Fruit fly (Drosophila melanogaster) whole organism, embryonic: Measurements from ENCODE around the gene Rbp1-like.
A peak's percentile ranks its signal among the peaks of the same experiment; 100 is the strongest.

Experiments
- Bdp1 ChIP-seq: fragments of 200-800 bp; sonication (Bioruptor generic); optimal IDR thresholded peaks from 3 replicates; lab custom pipeline; 2016; ENCODE audit warnings: missing biosample characterization, missing genetic modification characterization
- CG10209 ChIP-seq: fragments of 200-800 bp; sonication (Bioruptor generic); optimal IDR thresholded peaks from 3 replicates; lab custom pipeline; 2017; ENCODE audit warnings: missing biosample characterization, mild to moderate bottlenecking, missing genetic modification characterization, missing genetic modification reagents
- CG10654 ChIP-seq: fragments of 200-800 bp; sonication (Bioruptor generic); optimal IDR thresholded peaks from 2 replicates; lab custom pipeline; 2016; ENCODE audit warnings: missing biosample characterization, missing genetic modification characterization
- CG10959 ChIP-seq: fragments of 200-800 bp; sonication (Bioruptor generic); IDR thresholded peaks from 2 replicates; pipeline ENCODE4 v1.3.6; 2022; ENCODE audit warnings: missing biosample characterization, missing genetic modification characterization
- CG11696 ChIP-seq: fragments of 200-800 bp; sonication (Bioruptor generic); IDR thresholded peaks from 2 replicates; pipeline ENCODE4 v1.3.6; 2022; ENCODE audit warnings: missing biosample characterization, missing genetic modification characterization
- CG12236 ChIP-seq: fragments of 200-800 bp; sonication (Bioruptor generic); optimal IDR thresholded peaks from 2 replicates; lab custom pipeline; 2016; ENCODE audit warnings: missing biosample characterization, missing genetic modification characterization
- CG12299 ChIP-seq: fragments of 200-800 bp; sonication (Bioruptor generic); optimal IDR thresholded peaks from 2 replicates; lab custom pipeline; 2018; ENCODE audit warnings: missing biosample characterization, mild to moderate bottlenecking, missing genetic modification characterization
- CG12659 ChIP-seq: fragments of 200-800 bp; sonication (Bioruptor generic); optimal IDR thresholded peaks from 3 replicates; lab custom pipeline; 2017; ENCODE audit warnings: mild to moderate bottlenecking, missing biosample characterization, missing genetic modification reagents, missing genetic modification characterization
- CG14050 ChIP-seq: fragments of 200-800 bp; sonication (Bioruptor generic); IDR thresholded peaks from 3 replicates; pipeline ENCODE4 v1.3.6; 2022; ENCODE audit warnings: missing biosample characterization, missing genetic modification characterization
- CG14667 ChIP-seq: fragments of 200-800 bp; sonication (Bioruptor generic); IDR thresholded peaks from 2 replicates; pipeline ENCODE4 v1.3.6; 2022; ENCODE audit warnings: missing biosample characterization, missing genetic modification characterization
- CG1603 ChIP-seq: fragments of 200-800 bp; sonication (Bioruptor generic); optimal IDR thresholded peaks from 2 replicates; lab custom pipeline; 2019; ENCODE audit warnings: missing biosample characterization, mild to moderate bottlenecking, missing genetic modification characterization, moderate library complexity
- CG16863 ChIP-seq: fragments of 200-800 bp; sonication (Bioruptor generic); optimal IDR thresholded peaks from 3 replicates; lab custom pipeline; 2016; ENCODE audit warnings: missing biosample characterization, missing genetic modification characterization
- CG17359 ChIP-seq: fragments of 200-800 bp; sonication (Bioruptor generic); optimal IDR thresholded peaks from 3 replicates; lab custom pipeline; 2018; ENCODE audit warnings: missing biosample characterization, mild to moderate bottlenecking, missing genetic modification characterization, moderate library complexity
- CG2678 ChIP-seq: fragments of 200-800 bp; sonication (Bioruptor generic); optimal IDR thresholded peaks from 3 replicates; lab custom pipeline; 2019; ENCODE audit warnings: missing biosample characterization, mild to moderate bottlenecking, missing genetic modification characterization, moderate library complexity
- CG30020 ChIP-seq: fragments of 200-800 bp; optimal IDR thresholded peaks from 2 replicates; lab custom pipeline; 2019; ENCODE audit warnings: missing biosample characterization, mild to moderate bottlenecking, missing genetic modification characterization, moderate library complexity
- CG30403 ChIP-seq: fragments of 200-800 bp; sonication (Bioruptor generic); optimal IDR thresholded peaks from 3 replicates; lab custom pipeline; 2016; ENCODE audit warnings: missing biosample characterization, missing genetic modification characterization
- CG3163 ChIP-seq: fragments of 200-800 bp; sonication (Bioruptor generic); optimal IDR thresholded peaks from 3 replicates; lab custom pipeline; 2016; ENCODE audit warnings: missing biosample characterization, missing genetic modification characterization
- CG33557 ChIP-seq: fragments of 200-800 bp; sonication (Bioruptor generic); optimal IDR thresholded peaks from 2 replicates; lab custom pipeline; 2019; ENCODE audit warnings: missing biosample characterization, mild to moderate bottlenecking, missing genetic modification characterization, moderate library complexity
- CG3407 ChIP-seq: fragments of 200-800 bp; sonication (Bioruptor generic); optimal IDR thresholded peaks from 2 replicates; lab custom pipeline; 2018; ENCODE audit warnings: missing biosample characterization, mild to moderate bottlenecking, missing genetic modification characterization
- CG4617 ChIP-seq: fragments of 200-800 bp; sonication (Bioruptor generic); optimal IDR thresholded peaks from 3 replicates; lab custom pipeline; 2016; ENCODE audit warnings: missing biosample characterization, missing genetic modification characterization, borderline replicate concordance
- CG5180 ChIP-seq: fragments of 200-800 bp; sonication (Bioruptor generic); optimal IDR thresholded peaks from 3 replicates; lab custom pipeline; 2017; ENCODE audit warnings: missing biosample characterization, missing genetic modification characterization, mild to moderate bottlenecking, moderate library complexity, missing genetic modification reagents
- CG7271 ChIP-seq: fragments of 200-800 bp; sonication (Bioruptor generic); optimal IDR thresholded peaks from 2 replicates; lab custom pipeline; 2018; ENCODE audit warnings: missing biosample characterization, mild to moderate bottlenecking, missing genetic modification characterization, moderate library complexity
- CG7357 ChIP-seq: fragments of 200-800 bp; sonication (Bioruptor generic); IDR thresholded peaks from 3 replicates; pipeline ENCODE4 v1.3.6; 2022; ENCODE audit warnings: missing biosample characterization, missing genetic modification characterization
- CG7556 ChIP-seq: fragments of 200-800 bp; sonication (Bioruptor generic); optimal IDR thresholded peaks from 2 replicates; lab custom pipeline; 2017; ENCODE audit warnings: missing biosample characterization, mild to moderate bottlenecking, missing genetic modification characterization
- Chrac-16 ChIP-seq: fragments of 200-800 bp; sonication (Bioruptor generic); optimal IDR thresholded peaks from 3 replicates; lab custom pipeline; 2016; ENCODE audit warnings: missing biosample characterization, missing genetic modification characterization
- D19A ChIP-seq: fragments of 200-800 bp; optimal IDR thresholded peaks from 3 replicates; lab custom pipeline; 2019; ENCODE audit warnings: missing biosample characterization, mild to moderate bottlenecking, missing genetic modification characterization, moderate library complexity
- H15 ChIP-seq: fragments of 200-800 bp; sonication (Bioruptor generic); IDR thresholded peaks from 3 replicates; pipeline ENCODE4 v1.3.6; 2022; ENCODE audit warnings: missing biosample characterization, missing genetic modification characterization
- Ptx1 ChIP-seq: fragments of 200-800 bp; sonication (Bioruptor generic); IDR thresholded peaks from 2 replicates; pipeline ENCODE4 v1.3.6; 2022; ENCODE audit warnings: missing biosample characterization, missing genetic modification characterization
- Scr ChIP-seq: fragments of 200-800 bp; sonication (Bioruptor generic); IDR thresholded peaks from 2 replicates; pipeline ENCODE4 v1.3.6; 2022; ENCODE audit warnings: missing biosample characterization, missing genetic modification characterization; ENCODE audit not compliant: partially characterized antibody
- Sin3A ChIP-seq: fragments of >200 bp; optimal IDR thresholded peaks from 2 replicates; lab custom pipeline; 2018
- Six4 ChIP-seq: fragments of 200-800 bp; sonication (Bioruptor generic); optimal IDR thresholded peaks from 2 replicates; lab custom pipeline; 2016; ENCODE audit warnings: missing biosample characterization, missing genetic modification characterization
- Spps ChIP-seq: fragments of 200-800 bp; sonication (Bioruptor generic); optimal IDR thresholded peaks from 2 replicates; lab custom pipeline; 2018; ENCODE audit warnings: missing biosample characterization, mild to moderate bottlenecking, missing genetic modification characterization
- Stat92E ChIP-seq, 3 experiments: fragments of >200 bp in 2 of 3; fragments of 200-800 bp in 1 of 3; sonication (Bioruptor generic) in 1 of 3; optimal IDR thresholded peaks; 2 replicates each; lab custom pipeline; 2017 to 2019; ENCODE audit warnings: missing biosample characterization in 3 of 3, missing genetic modification characterization in 3 of 3, mild to moderate bottlenecking in 1 of 3, moderate library complexity in 1 of 3
- bcd ChIP-seq: fragments of 200-800 bp; sonication (Bioruptor generic); optimal IDR thresholded peaks from 2 replicates; lab custom pipeline; 2017; ENCODE audit warnings: missing biosample characterization, mild to moderate bottlenecking, missing genetic modification characterization
- bsh ChIP-seq, 2 experiments: fragments of 200-800 bp; sonication (Bioruptor generic); optimal IDR thresholded peaks; 2 replicates each; lab custom pipeline; 2017 to 2018; ENCODE audit warnings: mild to moderate bottlenecking in 2 of 2, missing biosample characterization in 2 of 2, missing genetic modification characterization in 2 of 2, moderate library complexity in 1 of 2
- ci ChIP-seq: fragments of 200-800 bp; sonication (Bioruptor generic); IDR thresholded peaks from 3 replicates; pipeline ENCODE4 v1.3.6; 2022; ENCODE audit warnings: missing biosample characterization, missing genetic modification characterization
- dati ChIP-seq: fragments of 200-800 bp; sonication (Bioruptor generic); IDR thresholded peaks from 2 replicates; pipeline ENCODE4 v1.3.6; 2022; ENCODE audit warnings: missing biosample characterization, missing genetic modification characterization
- esg ChIP-seq: fragments of 200-800 bp; sonication (Bioruptor generic); conservative IDR thresholded peaks from 2 replicates; pipeline ENCODE4 v1.3.6; 2022; ENCODE audit warnings: missing biosample characterization, missing genetic modification characterization
- grn ChIP-seq: fragments of 200-800 bp; sonication (Bioruptor generic); optimal IDR thresholded peaks from 3 replicates; lab custom pipeline; 2017; ENCODE audit warnings: missing biosample characterization, missing genetic modification characterization
- gsb ChIP-seq: fragments of 200-800 bp; sonication (Bioruptor generic); IDR thresholded peaks from 2 replicates; pipeline ENCODE4 v1.3.6; 2022; ENCODE audit warnings: missing biosample characterization, missing genetic modification characterization
- nerfin-1 ChIP-seq: fragments of 200-800 bp; sonication (Bioruptor generic); optimal IDR thresholded peaks from 3 replicates; lab custom pipeline; 2019; ENCODE audit warnings: missing biosample characterization, mild to moderate bottlenecking, missing genetic modification characterization, moderate library complexity
- nom ChIP-seq: fragments of 200-800 bp; sonication (Bioruptor generic); optimal IDR thresholded peaks from 2 replicates; lab custom pipeline; 2017; ENCODE audit warnings: missing biosample characterization, missing genetic modification characterization, mild to moderate bottlenecking, moderate library complexity, missing genetic modification reagents
- oc ChIP-seq: fragments of 200-800 bp; sonication (Bioruptor generic); optimal IDR thresholded peaks from 2 replicates; lab custom pipeline; 2018; ENCODE audit warnings: missing biosample characterization, mild to moderate bottlenecking, missing genetic modification characterization, moderate library complexity
- odd ChIP-seq: fragments of 200-800 bp; sonication (Bioruptor generic); optimal IDR thresholded peaks from 2 replicates; lab custom pipeline; 2017; ENCODE audit warnings: missing biosample characterization, mild to moderate bottlenecking, missing genetic modification characterization
- pnt ChIP-seq: fragments of 200-800 bp; sonication (Bioruptor generic); optimal IDR thresholded peaks from 3 replicates; lab custom pipeline; 2016; ENCODE audit warnings: missing biosample characterization, missing genetic modification characterization
- sc ChIP-seq, 3 experiments: fragments of >200 bp in 2 of 3; fragments of 200-800 bp in 1 of 3; sonication (Bioruptor generic) in 1 of 3; optimal IDR thresholded peaks; 2 replicates in 2 of 3; 3 replicates in 1 of 3; lab custom pipeline; 2017; ENCODE audit warnings: mild to moderate bottlenecking in 1 of 3, missing biosample characterization in 1 of 3, missing genetic modification characterization in 1 of 3, missing genetic modification reagents in 1 of 3
- tap ChIP-seq: fragments of 200-800 bp; optimal IDR thresholded peaks from 3 replicates; lab custom pipeline; 2019; ENCODE audit warnings: missing biosample characterization, mild to moderate bottlenecking, missing genetic modification characterization, moderate library complexity
- tio ChIP-seq: fragments of 200-800 bp; sonication (Bioruptor generic); optimal IDR thresholded peaks from 2 replicates; lab custom pipeline; 2017; ENCODE audit warnings: missing biosample characterization, missing genetic modification characterization, inconsistent platforms
- usp ChIP-seq: fragments of >200 bp; optimal IDR thresholded peaks from 2 replicates; lab custom pipeline; 2017; ENCODE audit warnings: missing biosample characterization, missing genetic modification characterization
- wor ChIP-seq: fragments of 200-800 bp; sonication (Bioruptor generic); IDR thresholded peaks from 2 replicates; pipeline ENCODE4 v1.3.6; 2022; ENCODE audit warnings: missing biosample characterization, missing genetic modification characterization

The Rbp1-like gene

dm6 chrX:13368149-13368548, 16.5 kb downstream of the Rbp1-like start, which contains the start of gene dmrt11E (continued):
- TF ChIP-seq Stat92E (GFP tag; optimal IDR thresholded peaks at IDR 0.05; lab: Kevin White, UChicago) (no peak), Spps (tag; lab: Kevin White, UChicago) (peak; percentile 61), usp (GFP tag; lab: Kevin White, UChicago) (no peak), CG30403 (GFP tag; lab: Kevin White, UChicago) (peak; percentile 41), CG11696 (0 out of 2 replicates have a peak, but pooled peaks have one; percentile 28), grn (GFP tag; lab: Kevin White, UChicago) (no peak), Chrac-16 (GFP tag; lab: Kevin White, UChicago) (peak; percentile 42), CG10959 (peak; percentile 72), CG4617 (GFP tag; lab: Kevin White, UChicago) (no peak), sc (optimal IDR thresholded peaks at IDR 0.05; lab: Kevin White, UChicago) (no peak), sc (GFP tag; optimal IDR thresholded peaks at IDR 0.05; lab: Kevin White, UChicago) (peak; percentile 48), wor (GFP tag; lab: Robert Waterston, UW) (peak; percentile 44; the same call in 1 of the 2 replicates), Scr (no peak), CG14050 (GFP tag; lab: Robert Waterston, UW) (peak; percentile 48; the same call in 1 of the 3 replicates), CG14667 (GFP tag; lab: Robert Waterston, UW) (peak; percentile 60), CG10209 (GFP tag; lab: Kevin White, UChicago) (peak; percentile 63), oc (tag; lab: Kevin White, UChicago) (peak; percentile 62), Ptx1 (GFP tag; lab: Robert Waterston, UW) (peak; percentile 71), Bdp1 (GFP tag; lab: Kevin White, UChicago) (no peak), CG7357 (GFP tag; lab: Robert Waterston, UW) (peak; percentile 41; the same call in 1 of the 3 replicates), CG33557 (GFP tag; lab: Kevin White, UChicago) (peak; percentile 76), Six4 (peak; percentile 38), CG7556 (peak; percentile 36), D19A (tag; lab: Kevin White, UChicago) (peak; percentile 77), bcd (peak; percentile 27), CG12236 (no peak), bsh (GFP tag; optimal IDR thresholded peaks at IDR 0.05; lab: Kevin White, UChicago) (peak in 1 of 2 experiments; percentile 88), esg (GFP tag; lab: Robert Waterston, UW) (peak; percentile 45), Sin3A (lab: Kevin White, UChicago) (no peak), CG12299 (tag; lab: Kevin White, UChicago) (peak; percentile 44), H15 (GFP tag; lab: Robert Waterston, UW) (peak; percentile 56; the same call in 1 of the 3 replicates), CG1603 (tag; lab: Kevin White, UChicago) (peak; percentile 74), CG7271 (tag; lab: Kevin White, UChicago) (peak; percentile 24), CG3163 (GFP tag; lab: Kevin White, UChicago) (no peak), dati (0 out of 2 replicates have a peak, but pooled peaks have one; percentile 33), pnt (GFP tag; lab: Kevin White, UChicago) (no peak), CG10654 (peak; percentile 45), CG5180 (GFP tag; lab: Kevin White, UChicago) (peak; percentile 26), CG16863 (GFP tag; lab: Kevin White, UChicago) (no peak), CG3407 (GFP tag; lab: Kevin White, UChicago) (peak; percentile 54), tio (GFP tag; lab: Kevin White, UChicago) (peak; percentile 22), CG12659 (GFP tag; lab: Kevin White, UChicago) (peak; percentile 20), gsb (GFP tag; lab: Robert Waterston, UW) (no peak), tap (tag; lab: Kevin White, UChicago) (peak; percentile 45), CG30020 (tag; lab: Kevin White, UChicago) (no peak), CG2678 (tag; lab: Kevin White, UChicago) (peak; percentile 68), ci (GFP tag; lab: Robert Waterston, UW) (peak; percentile 80), nerfin-1 (tag; lab: Kevin White, UChicago) (peak; percentile 54), odd (peak; percentile 21), nom (no peak), CG17359 (peak; percentile 71)
